Fruit fly (Drosophila melanogaster) whole organism, embryonic: ENCODE results near the gene Trm7-34.
A peak's percentile ranks its signal among the peaks of the same experiment; 100 is the strongest.

Source experiments
- BEAF-32 ChIP-seq: fragments of 200-800 bp; sonication (Bioruptor generic); optimal IDR thresholded peaks from 3 replicates; lab custom pipeline; 2017; ENCODE audit warnings: missing biosample characterization, missing genetic modification characterization, mild to moderate bottlenecking, moderate library complexity, missing genetic modification reagents
- Bdp1 ChIP-seq: fragments of 200-800 bp; sonication (Bioruptor generic); optimal IDR thresholded peaks from 3 replicates; lab custom pipeline; 2016; ENCODE audit warnings: missing biosample characterization, missing genetic modification characterization
- CG10147 ChIP-seq: fragments of 200-800 bp; sonication (Bioruptor generic); optimal IDR thresholded peaks from 2 replicates; lab custom pipeline; 2019; ENCODE audit warnings: missing biosample characterization, mild to moderate bottlenecking, missing genetic modification characterization, moderate library complexity
- CG12155 ChIP-seq: fragments of 200-800 bp; sonication (Bioruptor generic); optimal IDR thresholded peaks from 3 replicates; lab custom pipeline; 2016; ENCODE audit warnings: missing biosample characterization, missing genetic modification characterization
- CG14965 ChIP-seq: fragments of 200-800 bp; sonication (Bioruptor generic); optimal IDR thresholded peaks from 2 replicates; lab custom pipeline; 2016; ENCODE audit warnings: missing biosample characterization, missing genetic modification characterization, borderline replicate concordance
- CG17359 ChIP-seq: fragments of 200-800 bp; sonication (Bioruptor generic); optimal IDR thresholded peaks from 3 replicates; lab custom pipeline; 2018; ENCODE audit warnings: missing biosample characterization, mild to moderate bottlenecking, missing genetic modification characterization, moderate library complexity
- CG17568 ChIP-seq: fragments of 200-800 bp; sonication (Bioruptor generic); optimal IDR thresholded peaks from 2 replicates; lab custom pipeline; 2018; ENCODE audit warnings: missing biosample characterization, mild to moderate bottlenecking, missing genetic modification characterization, moderate library complexity
- CG17612 ChIP-seq: fragments of 200-800 bp; sonication (Bioruptor generic); IDR thresholded peaks from 2 replicates; pipeline ENCODE4 v1.3.6; 2022; ENCODE audit warnings: missing biosample characterization, missing genetic modification characterization
- CG1832 ChIP-seq: fragments of 200-800 bp; sonication (Bioruptor generic); optimal IDR thresholded peaks from 2 replicates; lab custom pipeline; 2017; ENCODE audit warnings: missing biosample characterization, mild to moderate bottlenecking, missing genetic modification characterization, inconsistent platforms
- CG18476 ChIP-seq: fragments of 200-800 bp; sonication (Bioruptor generic); optimal IDR thresholded peaks from 2 replicates; lab custom pipeline; 2016; ENCODE audit warnings: missing biosample characterization, mild to moderate bottlenecking, missing genetic modification characterization
- CG2202 ChIP-seq: fragments of 200-800 bp; sonication (Bioruptor generic); optimal IDR thresholded peaks from 2 replicates; lab custom pipeline; 2018; ENCODE audit warnings: missing biosample characterization, mild to moderate bottlenecking, missing genetic modification characterization
- CG33213 ChIP-seq: fragments of 200-800 bp; sonication (Bioruptor generic); optimal IDR thresholded peaks from 3 replicates; lab custom pipeline; 2016; ENCODE audit warnings: missing biosample characterization, missing genetic modification characterization
- CG6654 ChIP-seq: fragments of 200-800 bp; sonication (Bioruptor generic); optimal IDR thresholded peaks from 2 replicates; lab custom pipeline; 2017; ENCODE audit warnings: missing biosample characterization, mild to moderate bottlenecking, missing genetic modification characterization
- CG8944 ChIP-seq: fragments of 200-800 bp; sonication (Bioruptor generic); optimal IDR thresholded peaks from 3 replicates; lab custom pipeline; 2016; ENCODE audit warnings: missing biosample characterization, missing genetic modification characterization
- CG9727 ChIP-seq: fragments of 200-800 bp; sonication (Bioruptor generic); optimal IDR thresholded peaks from 3 replicates; lab custom pipeline; 2017; ENCODE audit warnings: missing biosample characterization, mild to moderate bottlenecking, missing genetic modification characterization
- CG9797 ChIP-seq: fragments of 200-800 bp; sonication (Bioruptor generic); optimal IDR thresholded peaks from 3 replicates; lab custom pipeline; 2018; ENCODE audit warnings: missing biosample characterization, mild to moderate bottlenecking, missing genetic modification characterization
- D19A ChIP-seq: fragments of 200-800 bp; optimal IDR thresholded peaks from 3 replicates; lab custom pipeline; 2019; ENCODE audit warnings: missing biosample characterization, mild to moderate bottlenecking, missing genetic modification characterization, moderate library complexity
- Dip3 ChIP-seq: fragments of 200-800 bp; sonication (Bioruptor generic); optimal IDR thresholded peaks from 3 replicates; lab custom pipeline; 2016; ENCODE audit warnings: missing biosample characterization, missing genetic modification characterization
- Gug ChIP-seq: fragments of 200-800 bp; sonication (Bioruptor generic); IDR thresholded peaks from 4 replicates; pipeline ENCODE4 v1.3.6; 2022; ENCODE audit warnings: missing biosample characterization, missing genetic modification characterization
- HmgZ ChIP-seq: fragments of 200-800 bp; sonication (Bioruptor generic); optimal IDR thresholded peaks from 2 replicates; lab custom pipeline; 2018; ENCODE audit warnings: missing biosample characterization, mild to moderate bottlenecking, missing genetic modification characterization
- Hr51 ChIP-seq, 2 experiments: fragments of 200-800 bp; sonication (Bioruptor generic); optimal IDR thresholded peaks; 2 replicates in 1 of 2; 3 replicates in 1 of 2; lab custom pipeline; 2016 to 2018; ENCODE audit warnings: missing biosample characterization in 2 of 2, missing genetic modification characterization in 2 of 2, mild to moderate bottlenecking in 1 of 2, moderate library complexity in 1 of 2
- MBD-R2 ChIP-seq: fragments of 200-800 bp; sonication (Bioruptor generic); IDR thresholded peaks from 2 replicates; pipeline ENCODE4 v1.3.6; 2022; ENCODE audit warnings: missing biosample characterization, missing genetic modification characterization
- MESR4 ChIP-seq: fragments of 200-800 bp; sonication (Bioruptor generic); optimal IDR thresholded peaks from 2 replicates; lab custom pipeline; 2018; ENCODE audit warnings: missing biosample characterization, mild to moderate bottlenecking, missing genetic modification characterization, moderate library complexity
- MTF-1 ChIP-seq: fragments of 200-800 bp; sonication (Bioruptor generic); optimal IDR thresholded peaks from 2 replicates; lab custom pipeline; 2018; ENCODE audit warnings: missing biosample characterization, mild to moderate bottlenecking, missing genetic modification characterization, borderline replicate concordance
- Meics ChIP-seq: fragments of 200-800 bp; sonication (Bioruptor generic); optimal IDR thresholded peaks from 2 replicates; lab custom pipeline; 2017; ENCODE audit warnings: missing biosample characterization, mild to moderate bottlenecking, missing genetic modification characterization
- NFAT ChIP-seq: fragments of 200-800 bp; sonication (Bioruptor generic); IDR thresholded peaks from 2 replicates; pipeline ENCODE4 v1.3.6; 2022; ENCODE audit warnings: missing biosample characterization, missing genetic modification characterization
- Rfx ChIP-seq: fragments of 200-800 bp; sonication (Bioruptor generic); IDR thresholded peaks from 2 replicates; pipeline ENCODE4 v1.3.6; 2022; ENCODE audit warnings: missing biosample characterization, missing genetic modification characterization
- Rx ChIP-seq: fragments of 200-800 bp; sonication (Bioruptor generic); IDR thresholded peaks from 2 replicates; pipeline ENCODE4 v1.3.6; 2022; ENCODE audit warnings: missing biosample characterization, missing genetic modification characterization
- Sox100B ChIP-seq: fragments of 200-800 bp; sonication (Bioruptor generic); optimal IDR thresholded peaks from 3 replicates; lab custom pipeline; 2018; ENCODE audit warnings: missing biosample characterization, mild to moderate bottlenecking, missing genetic modification characterization
- TFAM ChIP-seq: fragments of 200-800 bp; sonication (Bioruptor generic); optimal IDR thresholded peaks from 2 replicates; lab custom pipeline; 2017; ENCODE audit warnings: missing biosample characterization, missing genetic modification characterization, inconsistent platforms
- cato ChIP-seq: fragments of 200-800 bp; sonication (Bioruptor generic); optimal IDR thresholded peaks from 2 replicates; lab custom pipeline; 2016; ENCODE audit warnings: missing biosample characterization, missing genetic modification characterization, borderline replicate concordance
- crp ChIP-seq, 2 experiments: fragments of 200-800 bp; sonication (Bioruptor generic); optimal IDR thresholded peaks; 2 replicates in 1 of 2; 3 replicates in 1 of 2; lab custom pipeline; 2017; ENCODE audit warnings: missing biosample characterization in 2 of 2, missing genetic modification characterization in 2 of 2, mild to moderate bottlenecking in 1 of 2, moderate library complexity in 1 of 2
- dati ChIP-seq: fragments of 200-800 bp; sonication (Bioruptor generic); IDR thresholded peaks from 2 replicates; pipeline ENCODE4 v1.3.6; 2022; ENCODE audit warnings: missing biosample characterization, missing genetic modification characterization
- esg ChIP-seq: fragments of 200-800 bp; sonication (Bioruptor generic); conservative IDR thresholded peaks from 2 replicates; pipeline ENCODE4 v1.3.6; 2022; ENCODE audit warnings: missing biosample characterization, missing genetic modification characterization
- h ChIP-seq: fragments of >200 bp; optimal IDR thresholded peaks from 2 replicates; lab custom pipeline; 2017
- ham ChIP-seq: fragments of 200-800 bp; sonication (Bioruptor generic); IDR thresholded peaks from 2 replicates; pipeline ENCODE4 v1.3.6; 2022; ENCODE audit warnings: missing biosample characterization, missing genetic modification characterization
- knrl ChIP-seq: fragments of 200-800 bp; sonication (Bioruptor generic); IDR thresholded peaks from 3 replicates; pipeline ENCODE4 v1.3.6; 2022; ENCODE audit warnings: missing biosample characterization, missing genetic modification characterization; ENCODE audit not compliant: partially characterized antibody
- lab ChIP-seq: fragments of 200-800 bp; sonication (Bioruptor generic); optimal IDR thresholded peaks from 3 replicates; lab custom pipeline; 2017; ENCODE audit warnings: missing biosample characterization, missing genetic modification characterization, mild to moderate bottlenecking, moderate library complexity, missing genetic modification reagents
- maf-S ChIP-seq: fragments of 200-800 bp; sonication (Bioruptor generic); optimal IDR thresholded peaks from 2 replicates; lab custom pipeline; 2016; ENCODE audit warnings: missing biosample characterization, missing genetic modification characterization
- nmo ChIP-seq: fragments of 200-800 bp; sonication (Bioruptor generic); optimal IDR thresholded peaks from 2 replicates; lab custom pipeline; 2018; ENCODE audit warnings: missing biosample characterization, mild to moderate bottlenecking, missing genetic modification characterization, moderate library complexity
- ranshi ChIP-seq: fragments of 200-800 bp; sonication (Bioruptor generic); IDR thresholded peaks from 2 replicates; pipeline ENCODE4 v1.3.6; 2022; ENCODE audit warnings: missing biosample characterization, missing genetic modification characterization
- run ChIP-seq: fragments of 200-800 bp; sonication (Bioruptor generic); optimal IDR thresholded peaks from 3 replicates; lab custom pipeline; 2018; ENCODE audit warnings: missing biosample characterization, mild to moderate bottlenecking, missing genetic modification characterization
- sens-2 ChIP-seq: fragments of 200-800 bp; sonication (Bioruptor generic); IDR thresholded peaks from 2 replicates; pipeline ENCODE4 v1.3.6; 2022; ENCODE audit warnings: missing biosample characterization, missing genetic modification characterization
- sim ChIP-seq: fragments of 200-800 bp; sonication (Bioruptor generic); IDR thresholded peaks from 2 replicates; pipeline ENCODE4 v1.3.6; 2022; ENCODE audit warnings: missing biosample characterization, missing genetic modification characterization
- slbo ChIP-seq: fragments of 200-800 bp; sonication (Bioruptor generic); IDR thresholded peaks from 2 replicates; pipeline ENCODE4 v1.3.6; 2022; ENCODE audit warnings: missing biosample characterization, missing genetic modification characterization
- sna ChIP-seq: fragments of 200-800 bp; sonication (Bioruptor generic); IDR thresholded peaks from 2 replicates; pipeline ENCODE4 v1.3.6; 2022; ENCODE audit warnings: missing biosample characterization, missing genetic modification characterization; ENCODE audit not compliant: partially characterized antibody
- unc-4 ChIP-seq: fragments of 200-800 bp; sonication (Bioruptor generic); IDR thresholded peaks from 2 replicates; pipeline ENCODE4 v1.3.6; 2022; ENCODE audit warnings: missing biosample characterization, missing genetic modification characterization; ENCODE audit not compliant: partially characterized antibody
- zen2 ChIP-seq: fragments of 200-800 bp; sonication (Bioruptor generic); IDR thresholded peaks from 3 replicates; pipeline ENCODE4 v1.3.6; 2022; ENCODE audit warnings: missing biosample characterization, missing genetic modification characterization; ENCODE audit not compliant: partially characterized antibody

Gene Trm7-34

DNA sequence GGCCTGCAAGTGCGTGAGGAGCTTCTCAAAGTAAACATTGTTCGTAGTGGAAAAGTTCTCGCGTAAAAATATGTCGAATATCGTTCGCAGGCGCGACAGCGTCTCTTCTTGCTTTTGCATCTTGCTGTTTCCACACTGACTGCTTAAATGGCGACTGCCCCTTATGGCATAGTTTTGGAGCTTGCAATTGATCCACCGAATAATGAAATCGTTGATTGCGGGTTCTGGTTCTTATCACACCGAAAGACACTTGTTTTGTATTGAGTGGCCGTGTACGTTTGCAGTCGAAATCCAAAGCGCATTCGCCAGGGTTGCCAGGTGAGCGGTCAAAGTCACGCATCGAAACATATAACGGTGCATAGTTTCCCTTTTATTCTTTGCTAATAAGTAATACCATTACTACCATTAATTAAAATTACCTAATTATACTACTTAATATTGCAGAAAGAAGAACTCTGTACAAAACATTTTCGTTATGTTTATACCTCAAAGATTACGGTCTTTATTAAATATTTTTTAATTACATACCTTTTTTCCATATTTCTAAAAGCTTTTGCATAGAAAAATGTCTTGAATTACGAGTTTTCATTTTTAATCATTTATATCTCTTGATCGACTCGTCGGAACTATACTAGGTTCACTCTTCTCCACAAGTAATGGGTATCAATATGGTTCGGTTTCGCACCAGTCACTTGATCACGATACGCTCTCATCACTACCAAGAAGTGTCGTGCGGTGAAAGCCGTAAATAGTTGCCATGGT, 32.0 kb downstream of the Trm7-34 start, which contains the start of the genes CG7044 and Tbc1d22 (continued):
- no peak for TF ChIP-seq sim (GFP tag; lab: Robert Waterston, UW)
- TF ChIP-seq CG8944 (GFP tag; lab: Kevin White, UChicago) = peak; percentile 17
- TF ChIP-seq sens-2 (GFP tag; lab: Robert Waterston, UW) = no peak
- TF ChIP-seq slbo (GFP tag; lab: Robert Waterston, UW) = peak; percentile 68
- no peak for TF ChIP-seq CG17612 (GFP tag; lab: Robert Waterston, UW)
- peak; percentile 19 for TF ChIP-seq CG18476 (GFP tag; lab: Kevin White, UChicago)
- peak; percentile 64 for TF ChIP-seq CG9727
- no peak for TF ChIP-seq Rx
- TF ChIP-seq CG10147 = no peak
- TF ChIP-seq Sox100B = no peak
- no peak for TF ChIP-seq CG2202 (tag; lab: Kevin White, UChicago)
- peak; percentile 53; the same call in 2 of the 3 replicates for TF ChIP-seq knrl (GFP tag; lab: Robert Waterston, UW)
- no peak for TF ChIP-seq esg
- no peak for TF ChIP-seq run (tag; lab: Kevin White, UChicago)
- peak; percentile 81 for TF ChIP-seq BEAF-32 (GFP tag; lab: Kevin White, UChicago)
- no peak for TF ChIP-seq CG17568
- TF ChIP-seq crp (GFP tag; optimal IDR thresholded peaks at IDR 0.05; lab: Kevin White, UChicago) = peak in 1 of 2 experiments; percentile 19
- TF ChIP-seq CG33213 (GFP tag; lab: Kevin White, UChicago) = no peak
- TF ChIP-seq nmo (GFP tag; lab: Kevin White, UChicago) = peak; percentile 77
- TF ChIP-seq CG12155 (GFP tag; lab: Kevin White, UChicago) = peak; percentile 62
- peak; percentile 3; the same call in 1 of the 2 replicates for TF ChIP-seq ranshi (GFP tag; lab: Robert Waterston, UW)
- no peak for TF ChIP-seq h (lab: Kevin White, UChicago)
- TF ChIP-seq CG1832 (GFP tag; lab: Kevin White, UChicago) = no peak
- TF ChIP-seq MESR4 (GFP tag; lab: Kevin White, UChicago) = peak; percentile 62
- no peak; the same call in 1 of the 2 replicates for TF ChIP-seq unc-4
- peak; percentile 28 for TF ChIP-seq Dip3 (GFP tag; lab: Kevin White, UChicago)
- TF ChIP-seq D19A (tag; lab: Kevin White, UChicago) = no peak
- peak; percentile 45 for TF ChIP-seq Meics (GFP tag; lab: Kevin White, UChicago)
- TF ChIP-seq sna (GFP tag; lab: Robert Waterston, UW) = no peak
- TF ChIP-seq MTF-1 (GFP tag; lab: Kevin White, UChicago) = no peak
- peak; percentile 16 for TF ChIP-seq cato (GFP tag; lab: Kevin White, UChicago)
- no peak for TF ChIP-seq ham
- TF ChIP-seq Hr51 (GFP tag; optimal IDR thresholded peaks at IDR 0.05; lab: Kevin White, UChicago) = peak in 1 of 2 experiments; percentile 16
- TF ChIP-seq CG17359 (tag; lab: Kevin White, UChicago) = no peak
- peak; percentile 66 for TF ChIP-seq CG9797 (GFP tag; lab: Kevin White, UChicago)
- TF ChIP-seq Gug = peak; percentile 61
- peak; percentile 44; the same call in 1 of the 2 replicates for TF ChIP-seq Rfx (GFP tag; lab: Robert Waterston, UW)
- peak; percentile 63 for TF ChIP-seq MBD-R2 (GFP tag; lab: Robert Waterston, UW)
- TF ChIP-seq lab (GFP tag; lab: Kevin White, UChicago) = no peak
- TF ChIP-seq HmgZ (tag; lab: Kevin White, UChicago) = no peak
- TF ChIP-seq CG6654 (GFP tag; lab: Kevin White, UChicago) = no peak
- no peak for TF ChIP-seq Bdp1 (GFP tag; lab: Kevin White, UChicago)
- TF ChIP-seq NFAT (GFP tag; lab: Robert Waterston, UW) = peak; percentile 45; the same call in 1 of the 2 replicates
- TF ChIP-seq maf-S (GFP tag; lab: Kevin White, UChicago) = no peak
- no peak for TF ChIP-seq TFAM
- TF ChIP-seq dati (GFP tag; lab: Robert Waterston, UW) = no peak
- no peak for TF ChIP-seq CG14965 (GFP tag; lab: Kevin White, UChicago)
- no peak; the same call in 2 of the 3 replicates for TF ChIP-seq zen2 (GFP tag; lab: Robert Waterston, UW)
